Worm (Caenorhabditis elegans) whole organism, L3 larva: ENCODE data around the gene srd-12.

Experiments used
- R02D3.7 ChIP-seq: fragments of 150-350 bp; optimal IDR thresholded peaks from 2 replicates; lab custom pipeline; 2014; ENCODE audit warnings: missing biosample characterization, missing genetic modification characterization
- ama-1 ChIP-seq: fragments of 150-350 bp; optimal IDR thresholded peaks from 2 replicates; lab custom pipeline; 2018
- ceh-16 ChIP-seq: sonication (generic microtip); optimal IDR thresholded peaks from 2 replicates; lab custom pipeline; 2017; ENCODE audit warnings: missing biosample characterization, missing genetic modification characterization
- ceh-28 ChIP-seq: fragments of 150-350 bp; optimal IDR thresholded peaks from 2 replicates; lab custom pipeline; 2014; ENCODE audit warnings: missing biosample characterization, missing genetic modification reagents, missing genetic modification characterization
- ceh-82 ChIP-seq: fragments of 150-350 bp; optimal IDR thresholded peaks from 2 replicates; lab custom pipeline; 2014; ENCODE audit warnings: missing biosample characterization, missing genetic modification characterization
- ceh-9 ChIP-seq: sonication (generic microtip); optimal IDR thresholded peaks from 2 replicates; lab custom pipeline; 2018; ENCODE audit warnings: missing biosample characterization, missing genetic modification characterization
- daf-12 ChIP-seq: fragments of 150-350 bp; optimal IDR thresholded peaks from 2 replicates; lab custom pipeline; 2014; ENCODE audit warnings: missing biosample characterization, missing genetic modification reagents, missing genetic modification characterization
- egl-5 ChIP-seq: fragments of 150-350 bp; optimal IDR thresholded peaks from 2 replicates; lab custom pipeline; 2017; ENCODE audit warnings: missing biosample characterization, missing genetic modification reagents, missing genetic modification characterization, inconsistent platforms
- elt-2 ChIP-seq: sonication (generic microtip); optimal IDR thresholded peaks from 2 replicates; lab custom pipeline; 2016; ENCODE audit warnings: missing genetic modification reagents, mild to moderate bottlenecking, missing genetic modification characterization, missing compliant biosample characterization
- elt-3 ChIP-seq, 3 experiments: fragments of 150-350 bp in 1 of 3; sonication (generic microtip) in 2 of 3; optimal IDR thresholded peaks; 2 replicates in 2 of 3; 4 replicates in 1 of 3; lab custom pipeline; 2014 to 2017; ENCODE audit warnings: missing biosample characterization in 3 of 3, missing genetic modification characterization in 3 of 3
- eor-1 ChIP-seq, 2 experiments: fragments of 150-350 bp; optimal IDR thresholded peaks; 2 replicates each; lab custom pipeline; 2014 to 2018; ENCODE audit warnings: missing biosample characterization in 2 of 2, missing genetic modification characterization in 2 of 2
- fkh-10 ChIP-seq: sonication (generic microtip); optimal IDR thresholded peaks from 2 replicates; lab custom pipeline; 2017; ENCODE audit warnings: missing biosample characterization, missing genetic modification reagents, missing genetic modification characterization
- fkh-2 ChIP-seq: fragments of 150-350 bp; optimal IDR thresholded peaks from 2 replicates; lab custom pipeline; 2014; ENCODE audit warnings: missing biosample characterization, missing genetic modification reagents, missing genetic modification characterization
- fos-1 ChIP-seq: fragments of 150-350 bp; optimal IDR thresholded peaks from 2 replicates; lab custom pipeline; 2014; ENCODE audit warnings: missing biosample characterization, missing genetic modification characterization
- hmg-11 ChIP-seq: sonication (generic microtip); optimal IDR thresholded peaks from 2 replicates; lab custom pipeline; 2016; ENCODE audit warnings: missing genetic modification characterization, missing compliant biosample characterization
- jun-1 ChIP-seq: fragments of 150-350 bp; optimal IDR thresholded peaks from 2 replicates; lab custom pipeline; 2014; ENCODE audit warnings: missing biosample characterization, missing genetic modification reagents, missing genetic modification characterization
- lin-15B ChIP-seq: fragments of 150-350 bp; optimal IDR thresholded peaks from 2 replicates; lab custom pipeline; 2014; ENCODE audit warnings: missing biosample characterization, missing genetic modification characterization
- lin-39 ChIP-seq: fragments of 150-350 bp; optimal IDR thresholded peaks from 2 replicates; lab custom pipeline; 2018; ENCODE audit warnings: missing biosample characterization, missing genetic modification reagents, missing genetic modification characterization
- lsy-12 ChIP-seq: sonication (generic microtip); optimal IDR thresholded peaks from 2 replicates; lab custom pipeline; 2016; ENCODE audit warnings: mild to moderate bottlenecking, missing genetic modification characterization, missing compliant biosample characterization
- nfya-1 ChIP-seq: sonication (generic microtip); optimal IDR thresholded peaks from 2 replicates; lab custom pipeline; 2017; ENCODE audit warnings: missing genetic modification characterization, mild to moderate bottlenecking, missing compliant biosample characterization, antibody characterized with exemption, moderate library complexity; ENCODE audit not compliant: insufficient read depth
- nhr-11 ChIP-seq: fragments of 150-350 bp; optimal IDR thresholded peaks from 2 replicates; lab custom pipeline; 2014; ENCODE audit warnings: missing biosample characterization, missing genetic modification characterization
- nhr-23 ChIP-seq: fragments of 150-350 bp; optimal IDR thresholded peaks from 2 replicates; lab custom pipeline; 2014; ENCODE audit warnings: missing biosample characterization, missing genetic modification reagents, missing genetic modification characterization
- nhr-237 ChIP-seq: fragments of 150-350 bp; optimal IDR thresholded peaks from 2 replicates; lab custom pipeline; 2014; ENCODE audit warnings: missing biosample characterization, missing genetic modification characterization
- nhr-25 ChIP-seq: sonication (generic microtip); optimal IDR thresholded peaks from 2 replicates; lab custom pipeline; 2017; ENCODE audit warnings: missing biosample characterization, missing genetic modification characterization
- nhr-28 ChIP-seq: fragments of 150-350 bp; optimal IDR thresholded peaks from 2 replicates; lab custom pipeline; 2014; ENCODE audit warnings: missing biosample characterization, missing genetic modification characterization
- nhr-43 ChIP-seq: sonication (generic microtip); optimal IDR thresholded peaks from 2 replicates; lab custom pipeline; 2016; ENCODE audit warnings: mild to moderate bottlenecking, missing genetic modification characterization, missing compliant biosample characterization; ENCODE audit not compliant: poor library complexity, severe bottlenecking
- nhr-67 ChIP-seq: fragments of 150-350 bp; optimal IDR thresholded peaks from 2 replicates; lab custom pipeline; 2014; ENCODE audit warnings: missing biosample characterization, missing genetic modification characterization
- nhr-76 ChIP-seq: fragments of 150-350 bp; sonication (generic microtip); optimal IDR thresholded peaks from 5 replicates; lab custom pipeline; 2014; ENCODE audit warnings: missing biosample characterization, missing genetic modification characterization
- nhr-77 ChIP-seq: fragments of 150-350 bp; optimal IDR thresholded peaks from 2 replicates; lab custom pipeline; 2014; ENCODE audit warnings: missing biosample characterization, missing genetic modification characterization
- pha-4 ChIP-seq: fragments of 150-350 bp; optimal IDR thresholded peaks from 2 replicates; lab custom pipeline; 2014; ENCODE audit warnings: missing biosample characterization, missing genetic modification reagents, missing genetic modification characterization
- pqm-1 ChIP-seq: fragments of 150-350 bp; optimal IDR thresholded peaks from 2 replicates; lab custom pipeline; 2017; ENCODE audit warnings: missing biosample characterization, missing genetic modification characterization, inconsistent platforms
- sea-2 ChIP-seq: fragments of 150-350 bp; sonication (generic microtip); optimal IDR thresholded peaks from 4 replicates; lab custom pipeline; 2014; ENCODE audit warnings: missing biosample characterization, missing genetic modification reagents, missing genetic modification characterization
- skn-1 ChIP-seq: fragments of 150-350 bp; optimal IDR thresholded peaks from 2 replicates; lab custom pipeline; 2014; ENCODE audit warnings: missing biosample characterization, missing genetic modification characterization
- snpc-4 ChIP-seq: fragments of 150-350 bp; optimal IDR thresholded peaks from 2 replicates; lab custom pipeline; 2014; ENCODE audit warnings: missing biosample characterization, missing genetic modification characterization
- unc-62 ChIP-seq: fragments of 150-350 bp; sonication (generic microtip); optimal IDR thresholded peaks from 4 replicates; lab custom pipeline; 2014; ENCODE audit warnings: missing biosample characterization, missing genetic modification reagents, missing genetic modification characterization
- zag-1 ChIP-seq: fragments of 150-350 bp; optimal IDR thresholded peaks from 2 replicates; lab custom pipeline; 2014; ENCODE audit warnings: missing biosample characterization, missing genetic modification characterization
- ztf-4 ChIP-seq: fragments of 150-350 bp; optimal IDR thresholded peaks from 2 replicates; lab custom pipeline; 2014; ENCODE audit warnings: missing biosample characterization, missing genetic modification characterization

The srd-12 gene

DNA sequence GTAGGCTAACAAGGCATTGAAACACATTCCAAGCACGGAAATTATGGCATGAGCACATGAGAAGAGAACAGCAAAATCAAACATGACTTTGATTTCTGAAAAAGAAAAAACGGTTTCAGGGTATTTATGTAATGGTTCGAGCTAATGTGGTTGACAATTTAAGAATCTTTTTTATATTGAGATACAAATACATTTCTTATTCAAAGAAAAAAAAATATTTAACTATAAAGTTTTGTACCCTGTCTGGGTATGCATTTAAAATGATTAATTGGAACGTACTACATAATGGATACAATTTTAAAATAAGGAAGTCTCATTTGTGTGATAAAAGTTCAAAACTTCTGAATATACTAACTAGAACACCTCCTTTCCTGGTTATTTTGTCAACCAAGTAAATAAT lies at the start of gene srd-12:
srd-12 (minus strand) TSS at position 101 of the 400 bp plus-strand sequence.
- TF ChIP-seq R02D3.7 (tag; lab: Kevin White, UChicago), result no peak
- TF ChIP-seq nhr-77 (tag; lab: Kevin White, UChicago), result no peak
- no peak for TF ChIP-seq fkh-2
- no peak for TF ChIP-seq ceh-9 (tag; lab: Kevin White, UChicago)
- TF ChIP-seq lin-15B (tag; lab: Kevin White, UChicago), result no peak
- no peak for TF ChIP-seq nhr-67
- no peak for TF ChIP-seq skn-1 (tag; lab: Kevin White, UChicago)
- no peak for TF ChIP-seq daf-12 (tag; lab: Kevin White, UChicago)
- no peak for TF ChIP-seq sea-2 (GFP tag; lab: Kevin White, UChicago)
- TF ChIP-seq ceh-16 (tag; lab: Kevin White, UChicago), result no peak
- TF ChIP-seq nfya-1 (tag; lab: Kevin White, UChicago), result no peak
- no peak for TF ChIP-seq pqm-1 (tag; lab: Kevin White, UChicago)
- no peak for TF ChIP-seq nhr-43 (tag; lab: Kevin White, UChicago)
- TF ChIP-seq eor-1 (tag; optimal IDR thresholded peaks at IDR 0.05; lab: Kevin White, UChicago), result no peak

ce11 chrIV:5678044-5678443 lies 48.0 kb upstream of the srd-12 start, which contains the start of gene C55C3.4:
Gene C55C3.4, minus strand, starts transcription at chrIV:5678144.
- TF ChIP-seq pqm-1 (tag; lab: Kevin White, UChicago), result no peak
- no peak for TF ChIP-seq elt-2
- no peak for TF ChIP-seq zag-1 (tag; lab: Kevin White, UChicago)
- TF ChIP-seq jun-1 (tag; lab: Kevin White, UChicago), result no peak

DNA sequence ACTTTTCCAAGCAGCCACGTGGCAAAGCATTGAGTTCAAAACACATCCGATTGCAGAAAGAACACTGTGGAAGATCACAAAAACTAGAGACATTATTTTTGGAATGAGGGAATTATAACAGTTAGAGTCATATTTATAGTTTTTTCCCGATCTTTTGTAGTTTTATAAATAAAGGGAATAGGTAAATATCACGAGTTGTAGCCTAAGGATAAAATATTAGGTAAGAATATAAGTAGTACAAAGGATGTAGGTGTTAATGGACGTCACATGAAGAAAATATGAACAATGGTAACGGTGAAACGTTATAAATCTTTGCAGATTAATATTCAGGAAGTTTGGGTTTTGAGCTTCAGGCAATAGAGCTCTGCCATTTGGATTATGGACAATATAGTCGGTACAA lies 44.4 kb upstream of the srd-12 start, which contains the start of gene srd-5:
srd-5 (minus strand) TSS at position 101 of the 400 bp plus-strand sequence.
- TF ChIP-seq elt-3 (tag; optimal IDR thresholded peaks at IDR 0.05; lab: Kevin White, UChicago) (no peak), lin-39 (no peak), ceh-28 (no peak), zag-1 (tag; lab: Kevin White, UChicago) (no peak), jun-1 (tag; lab: Kevin White, UChicago) (no peak), nhr-67 (no peak), pqm-1 (tag; lab: Kevin White, UChicago) (no peak), R02D3.7 (tag; lab: Kevin White, UChicago) (no peak), nhr-237 (tag; lab: Kevin White, UChicago) (no peak), fkh-10 (GFP tag; lab: Kevin White, UChicago) (no peak), nhr-25 (tag; lab: Kevin White, UChicago) (no peak), nhr-11 (tag; lab: Kevin White, UChicago) (no peak), ceh-82 (tag; lab: Kevin White, UChicago) (no peak), nfya-1 (tag; lab: Kevin White, UChicago) (no peak)

ce11 chrIV:5671325-5671724 lies 41.3 kb upstream of the srd-12 start:
- TF ChIP-seq hmg-11 (tag; lab: Kevin White, UChicago) (no peak), pha-4 (peak; percentile 86), nhr-76 (no peak), nhr-28 (tag; lab: Kevin White, UChicago) (no peak), sea-2 (GFP tag; lab: Kevin White, UChicago) (no peak), unc-62 (GFP tag; lab: Kevin White, UChicago) (no peak), nhr-43 (tag; lab: Kevin White, UChicago) (no peak), nhr-23 (tag; lab: Kevin White, UChicago) (no peak)

ce11 chrIV:5669459-5669858 lies 39.4 kb upstream of the srd-12 start, which contains the start of gene T19E7.6:
Gene T19E7.6, minus strand, starts transcription at chrIV:5669503.
- no peak for TF ChIP-seq nhr-11 (tag; lab: Kevin White, UChicago)
- peak; percentile 64 for TF ChIP-seq pha-4
- TF ChIP-seq, all 47 proteins: peak for 1

DNA sequence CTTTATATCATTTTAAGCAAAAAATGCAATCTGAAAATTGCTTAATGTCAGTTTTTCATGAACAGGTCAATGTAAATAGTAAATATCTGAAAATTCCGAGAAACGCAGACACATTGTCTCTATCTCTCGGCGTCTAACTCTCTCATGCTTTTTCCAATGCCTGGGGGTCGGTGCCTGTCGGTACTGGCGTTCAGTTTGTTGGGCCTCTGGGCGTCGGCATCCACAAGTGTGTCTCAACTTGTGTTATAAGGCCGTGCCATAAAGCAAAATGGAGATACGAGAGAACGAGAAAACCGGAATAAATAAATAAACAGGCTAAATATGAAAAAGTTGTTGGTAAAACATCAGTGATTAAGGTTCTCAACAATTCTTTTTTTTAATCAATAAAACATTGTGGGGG lies 37.1 kb upstream of the srd-12 start:
- TF ChIP-seq lsy-12 (tag; lab: Kevin White, UChicago), result no peak
- TF ChIP-seq nhr-28 (tag; lab: Kevin White, UChicago), result no peak
- peak; percentile 94 for TF ChIP-seq pha-4
- TF ChIP-seq ama-1, result peak; percentile 81
- peak; percentile 26 for TF ChIP-seq elt-2
- TF ChIP-seq nfya-1 (tag; lab: Kevin White, UChicago), result peak; percentile 57
- no peak for TF ChIP-seq jun-1 (tag; lab: Kevin White, UChicago)
- no peak for TF ChIP-seq elt-3 (tag; optimal IDR thresholded peaks at IDR 0.05; lab: Kevin White, UChicago)
- peak; percentile 5 for TF ChIP-seq egl-5 (tag; lab: Kevin White, UChicago)
- peak; percentile 78 for TF ChIP-seq hmg-11 (tag; lab: Kevin White, UChicago)
- TF ChIP-seq ztf-4 (tag; lab: Kevin White, UChicago), result no peak
- TF ChIP-seq snpc-4 (tag; lab: Kevin White, UChicago), result peak; percentile 46
- no peak for TF ChIP-seq eor-1 (tag; optimal IDR thresholded peaks at IDR 0.05; lab: Kevin White, UChicago)
- TF ChIP-seq nhr-67, result no peak
- TF ChIP-seq ceh-82 (tag; lab: Kevin White, UChicago), result no peak
- no peak for TF ChIP-seq ceh-9 (tag; lab: Kevin White, UChicago)
- TF ChIP-seq fos-1 (tag; lab: Kevin White, UChicago), result no peak
- TF ChIP-seq nhr-25 (tag; lab: Kevin White, UChicago), result no peak
- no peak for TF ChIP-seq lin-15B (tag; lab: Kevin White, UChicago)
- TF ChIP-seq fkh-2, result no peak
- peak; percentile 62 for TF ChIP-seq ceh-28
- TF ChIP-seq sea-2 (GFP tag; lab: Kevin White, UChicago), result no peak
- TF ChIP-seq nhr-23 (tag; lab: Kevin White, UChicago), result peak; percentile 29
- TF ChIP-seq nhr-43 (tag; lab: Kevin White, UChicago), result peak; percentile 30
- TF ChIP-seq nhr-11 (tag; lab: Kevin White, UChicago), result no peak
- TF ChIP-seq skn-1 (tag; lab: Kevin White, UChicago), result no peak
- no peak for TF ChIP-seq nhr-237 (tag; lab: Kevin White, UChicago)
- no peak for TF ChIP-seq unc-62 (GFP tag; lab: Kevin White, UChicago)
- peak; percentile 21 for TF ChIP-seq lin-39
- TF ChIP-seq, all 47 proteins: peak for 11
